Fruit fly (Drosophila melanogaster): ENCODE measurements around the gene CG14050.

Gene CG14050

dm6 chrX:2321900-2322555 lies 4.0 kb downstream of the CG14050 start (continued):
- no peak for TF ChIP-seq zen2 (GFP tag; IDR thresholded peaks at IDR 0.05; ENCODE audit: partially characterized antibody)
- TF ChIP-seq CG10267 (tag; optimal IDR thresholded peaks at IDR 0.05) = no peak
- TF ChIP-seq unpg (GFP tag; optimal IDR thresholded peaks at IDR 0.05) = peak; percentile 47
- no peak for TF ChIP-seq Usf (GFP tag; optimal IDR thresholded peaks at IDR 0.05)
- TF ChIP-seq Drgx (GFP tag; IDR thresholded peaks at IDR 0.05) = peak; percentile 58; the same call in 1 of the 2 replicates
- peak; percentile 35 for TF ChIP-seq CG13775 (GFP tag; optimal IDR thresholded peaks at IDR 0.05)
- no peak for TF ChIP-seq CG10431 (GFP tag; optimal IDR thresholded peaks at IDR 0.05)
- peak; percentile 71 for TF ChIP-seq cg (GFP tag; optimal IDR thresholded peaks at IDR 0.05)
- peak; percentile 17 for TF ChIP-seq CG10979 (tag; optimal IDR thresholded peaks at IDR 0.05)
- no peak for TF ChIP-seq kah (GFP tag; optimal IDR thresholded peaks at IDR 0.05)
- peak; percentile 23 for TF ChIP-seq Atf-2 (GFP tag; optimal IDR thresholded peaks at IDR 0.05)
- no peak for TF ChIP-seq CG7745 (tag; optimal IDR thresholded peaks at IDR 0.05)
- no peak for TF ChIP-seq nerfin-1 (tag; optimal IDR thresholded peaks at IDR 0.05)
- peak; percentile 87 for TF ChIP-seq corto (GFP tag; optimal IDR thresholded peaks at IDR 0.05)
- no peak for TF ChIP-seq Camta (GFP tag; optimal IDR thresholded peaks at IDR 0.05)
- no peak for TF ChIP-seq CG16779 (GFP tag; IDR thresholded peaks at IDR 0.05)
- TF ChIP-seq wdn (GFP tag; IDR thresholded peaks at IDR 0.05) = 0 out of 2 replicates have a peak, but pooled peaks have one; percentile 23
- TF ChIP-seq B-H1 (GFP tag; IDR thresholded peaks at IDR 0.05) = peak; percentile 31; the same call in 1 of the 3 replicates
- peak; percentile 29; the same call in 1 of the 2 replicates for TF ChIP-seq NFAT (GFP tag; IDR thresholded peaks at IDR 0.05)
- TF ChIP-seq Antp (GFP tag; optimal IDR thresholded peaks at IDR 0.05) = peak; percentile 66
- no peak for TF ChIP-seq Dp (GFP tag; optimal IDR thresholded peaks at IDR 0.05)
- TF ChIP-seq D (optimal IDR thresholded peaks at IDR 0.05) = no peak
- TF ChIP-seq D (GFP tag; optimal IDR thresholded peaks at IDR 0.05) = no peak
- peak; percentile 32; the same call in 1 of the 2 replicates for TF ChIP-seq aop (GFP tag; IDR thresholded peaks at IDR 0.05)
- peak; percentile 50 for TF ChIP-seq CG15514 (GFP tag; optimal IDR thresholded peaks at IDR 0.05)
- no peak for TF ChIP-seq ftz-f1 (GFP tag; optimal IDR thresholded peaks at IDR 0.05)
- peak; percentile 63 for TF ChIP-seq nom (GFP tag; optimal IDR thresholded peaks at IDR 0.05)
- no peak for TF ChIP-seq onecut (GFP tag; IDR thresholded peaks at IDR 0.05)
- no peak for TF ChIP-seq CG3838 (GFP tag; optimal IDR thresholded peaks at IDR 0.05)
- TF ChIP-seq Opbp (GFP tag; IDR thresholded peaks at IDR 0.05; ENCODE audit: partially characterized antibody) = no peak
- peak; percentile 5 for TF ChIP-seq CG17829 (tag; optimal IDR thresholded peaks at IDR 0.05)
- peak; percentile 52 for TF ChIP-seq CG11504 (tag; optimal IDR thresholded peaks at IDR 0.05)
- peak; percentile 49 for TF ChIP-seq NfI (GFP tag; optimal IDR thresholded peaks at IDR 0.05)
- TF ChIP-seq Neu2 (GFP tag; optimal IDR thresholded peaks at IDR 0.05; ENCODE audit: borderline replicate concordance) = no peak
- peak; percentile 66 for TF ChIP-seq lab (GFP tag; optimal IDR thresholded peaks at IDR 0.05)
- no peak for TF ChIP-seq CG33557 (GFP tag; optimal IDR thresholded peaks at IDR 0.05)
- TF ChIP-seq CG1529 (GFP tag; optimal IDR thresholded peaks at IDR 0.05) = peak; percentile 2
- no peak for TF ChIP-seq CG3995 (GFP tag; optimal IDR thresholded peaks at IDR 0.05)
- no peak for TF ChIP-seq CG31224 (GFP tag; IDR thresholded peaks at IDR 0.05)
- TF ChIP-seq gfzf (GFP tag; optimal IDR thresholded peaks at IDR 0.05) = no peak
- TF ChIP-seq Oli (tag; optimal IDR thresholded peaks at IDR 0.05) = peak; percentile 49
- TF ChIP-seq ewg (GFP tag; optimal IDR thresholded peaks at IDR 0.05) = peak; percentile 5
- TF ChIP-seq CG9932 (GFP tag; IDR thresholded peaks at IDR 0.05) = peak; percentile 57
- TF ChIP-seq grau (tag; optimal IDR thresholded peaks at IDR 0.05) = peak; percentile 94
- no peak for TF ChIP-seq pfk (GFP tag; optimal IDR thresholded peaks at IDR 0.05)
- TF ChIP-seq ase (GFP tag; IDR thresholded peaks at IDR 0.05) = peak; percentile 34; the same call in 1 of the 3 replicates
- TF ChIP-seq abd-A (tag; optimal IDR thresholded peaks at IDR 0.05) = no peak
- peak; percentile 49; the same call in 2 of the 3 replicates for TF ChIP-seq Aef1 (GFP tag; IDR thresholded peaks at IDR 0.05)
- TF ChIP-seq CG1233 (GFP tag; optimal IDR thresholded peaks at IDR 0.05) = no peak
